Fruit fly (Drosophila melanogaster): ENCODE results near the gene xit.

Gene xit

dm6 chrX:6852574-6852973, 31.8 kb downstream of the xit start (continued):
- TF ChIP-seq croc (GFP tag; conservative IDR thresholded peaks at IDR 0.05) (peak; percentile 82), ab (GFP tag; optimal IDR thresholded peaks at IDR 0.05) (peak; percentile 65), aop (GFP tag; IDR thresholded peaks at IDR 0.05) (peak; percentile 78; the same call in 1 of the 2 replicates), TFAM (GFP tag; optimal IDR thresholded peaks at IDR 0.05) (peak; percentile 39), pan (optimal IDR thresholded peaks at IDR 0.05) (no peak), pan (GFP tag; optimal IDR thresholded peaks at IDR 0.05 in 1 of 2, IDR thresholded peaks at IDR 0.05 in 1 of 2) (peak in 1 of 2 experiments; percentile 91), danr (GFP tag; IDR thresholded peaks at IDR 0.05) (peak; percentile 75; the same call in 1 of the 2 replicates), twi (tag; optimal IDR thresholded peaks at IDR 0.05) (peak; percentile 79), Taf1 (GFP tag; IDR thresholded peaks at IDR 0.05) (0 out of 2 replicates have a peak, but pooled peaks have one; percentile 28), CG10431 (GFP tag; optimal IDR thresholded peaks at IDR 0.05) (peak; percentile 64), Drgx (GFP tag; IDR thresholded peaks at IDR 0.05) (peak; percentile 87), lola (GFP tag; optimal IDR thresholded peaks at IDR 0.05) (peak in 2 of 3 experiments; percentile 86 to 99), CG9727 (GFP tag; optimal IDR thresholded peaks at IDR 0.05) (peak; percentile 86), CG4854 (GFP tag; optimal IDR thresholded peaks at IDR 0.05) (peak; percentile 90), seq (GFP tag; IDR thresholded peaks at IDR 0.05) (peak; percentile 86), crp (GFP tag; optimal IDR thresholded peaks at IDR 0.05) (peak in 1 of 2 experiments; percentile 49), cas (GFP tag; IDR thresholded peaks at IDR 0.05) (peak; percentile 36), E2f1 (GFP tag; IDR thresholded peaks at IDR 0.05) (peak; percentile 88), Ets65A (GFP tag) (peak; percentile 99), H2.0 (GFP tag; IDR thresholded peaks at IDR 0.05) (peak; percentile 84), CG12236 (GFP tag; optimal IDR thresholded peaks at IDR 0.05) (peak; percentile 76), CG43689 (GFP tag; IDR thresholded peaks at IDR 0.05) (peak; percentile 33; the same call in 1 of the 2 replicates), CG11085 (GFP tag; IDR thresholded peaks at IDR 0.05) (peak; percentile 74), Myb (GFP tag; optimal IDR thresholded peaks at IDR 0.05) (peak; percentile 84), MTF-1 (GFP tag; optimal IDR thresholded peaks at IDR 0.05; ENCODE audit: borderline replicate concordance) (peak; percentile 76), chinmo (GFP tag; IDR thresholded peaks at IDR 0.05; ENCODE audit: partially characterized antibody) (no peak), row (GFP tag; IDR thresholded peaks at IDR 0.05) (peak; percentile 95), Lim3 (GFP tag; IDR thresholded peaks at IDR 0.05) (0 out of 2 replicates have a peak, but pooled peaks have one; percentile 38), CG13775 (GFP tag; optimal IDR thresholded peaks at IDR 0.05) (peak; percentile 86), mirr (GFP tag; optimal IDR thresholded peaks at IDR 0.05) (peak; percentile 93), CG4707 (GFP tag; optimal IDR thresholded peaks at IDR 0.05) (peak; percentile 74), salm (tag; optimal IDR thresholded peaks at IDR 0.05) (peak; percentile 79), sens (GFP tag) (peak; percentile 98), CG15696 (tag; optimal IDR thresholded peaks at IDR 0.05) (peak; percentile 88), CG1647 (GFP tag; optimal IDR thresholded peaks at IDR 0.05) (peak; percentile 92), ham (GFP tag; IDR thresholded peaks at IDR 0.05) (no peak), prd (optimal IDR thresholded peaks at IDR 0.05) (no peak), prd (GFP tag; IDR thresholded peaks at IDR 0.05) (peak; percentile 88), CG14860 (GFP tag; IDR thresholded peaks at IDR 0.05; ENCODE audit: partially characterized antibody) (no peak), NC2β (GFP tag; optimal IDR thresholded peaks at IDR 0.05) (peak; percentile 87), Deaf1 (tag; optimal IDR thresholded peaks at IDR 0.05) (peak; percentile 68), CG10565 (GFP tag; optimal IDR thresholded peaks at IDR 0.05) (peak; percentile 82), CG17802 (tag; optimal IDR thresholded peaks at IDR 0.05) (peak; percentile 91), odd (GFP tag; optimal IDR thresholded peaks at IDR 0.05) (peak; percentile 75), CG10274 (GFP tag; optimal IDR thresholded peaks at IDR 0.05) (peak; percentile 80), CG11560 (tag; IDR thresholded peaks at IDR 0.05) (peak; percentile 64), Fer2 (tag; optimal IDR thresholded peaks at IDR 0.05) (peak; percentile 86), tup (GFP tag; optimal IDR thresholded peaks at IDR 0.05) (peak; percentile 69), fd96Cb (tag; optimal IDR thresholded peaks at IDR 0.05) (peak; percentile 91), ERR (GFP tag; optimal IDR thresholded peaks at IDR 0.05) (peak; percentile 93), Trl (optimal IDR thresholded peaks at IDR 0.05) (no peak), Trl (GFP tag; optimal IDR thresholded peaks at IDR 0.05) (peak; percentile 94)
